Fruit fly (Drosophila melanogaster) S2 (cell line): ENCODE results near the gene JMJD5.
A peak's percentile ranks its signal among the peaks of the same experiment; 100 is the strongest.

Experiments used
- CG8478 ChIP-seq: fragments of >200 bp; optimal IDR thresholded peaks from 2 replicates; lab custom pipeline; 2018
- CTCF ChIP-seq, 2 experiments: fragments of >200 bp; optimal IDR thresholded peaks; 2 replicates each; lab custom pipeline; 2018

DNA sequence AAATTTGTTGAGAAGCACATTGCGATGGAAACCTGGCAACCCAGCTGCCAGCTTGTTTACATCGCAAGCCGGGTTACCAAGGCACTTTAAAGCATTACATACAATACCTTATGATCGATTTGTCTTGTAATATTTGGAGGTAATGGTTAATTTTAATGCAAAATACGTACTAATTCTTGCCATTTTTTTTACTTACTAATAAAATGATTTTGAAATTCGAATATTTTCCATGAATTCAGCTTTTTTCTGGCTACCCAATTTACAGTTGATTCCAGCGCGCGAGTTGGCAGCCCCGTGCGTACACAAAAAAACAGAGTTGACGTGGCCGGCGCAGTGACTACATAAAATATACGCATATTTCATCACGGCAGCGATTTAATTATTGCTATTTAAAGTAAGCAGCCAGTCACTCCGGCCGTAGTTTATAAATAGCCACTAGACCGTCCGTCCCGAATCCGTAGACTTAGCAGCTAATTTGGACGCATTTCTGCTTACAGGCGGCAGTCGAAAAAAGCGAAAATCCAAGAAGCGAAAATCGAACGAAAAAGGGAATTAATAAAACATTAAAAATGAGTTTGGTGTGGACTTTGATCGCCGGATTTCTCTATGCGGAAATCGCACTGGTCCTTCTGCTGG lies 3.5 kb downstream of the JMJD5 start, which contains the start of the genes CG13901 and CG13887:
- no peak for TF ChIP-seq CG8478
- TF ChIP-seq CTCF (optimal IDR thresholded peaks at IDR 0.05; lab: Kevin White, UChicago): peak in 1 of 2 experiments; percentile 2
